Fruit fly (Drosophila melanogaster) whole organism, prepupa: ENCODE measurements around the gene Cf2.

Source experiments
- Blimp-1 ChIP-seq: fragments of 200-800 bp; sonication (Bioruptor generic); optimal IDR thresholded peaks from 3 replicates; lab custom pipeline; 2017; ENCODE audit warnings: missing biosample characterization, missing genetic modification characterization, mild to moderate bottlenecking, moderate library complexity, missing genetic modification reagents
- CG10631 ChIP-seq: fragments of 200-800 bp; sonication (Bioruptor generic); optimal IDR thresholded peaks from 2 replicates; lab custom pipeline; 2016; ENCODE audit warnings: missing biosample characterization, missing genetic modification characterization
- CG10669 ChIP-seq: fragments of 200-800 bp; sonication (Bioruptor generic); optimal IDR thresholded peaks from 3 replicates; lab custom pipeline; 2018; ENCODE audit warnings: missing biosample characterization, mild to moderate bottlenecking, missing genetic modification characterization, moderate library complexity
- CG11294 ChIP-seq: fragments of 200-800 bp; sonication (Bioruptor generic); IDR thresholded peaks from 2 replicates; pipeline ENCODE4 v1.3.6; 2022; ENCODE audit warnings: missing biosample characterization, missing genetic modification characterization
- CG11762 ChIP-seq: fragments of 200-800 bp; sonication (Bioruptor generic); optimal IDR thresholded peaks from 3 replicates; lab custom pipeline; 2016; ENCODE audit warnings: missing biosample characterization, missing genetic modification characterization; ENCODE audit not compliant: insufficient read depth
- CG15336 ChIP-seq: fragments of 200-800 bp; sonication (Bioruptor generic); IDR thresholded peaks from 2 replicates; pipeline ENCODE4 v1.3.6; 2022; ENCODE audit warnings: missing biosample characterization, missing genetic modification characterization
- CG1621 ChIP-seq: fragments of 200-800 bp; sonication (Bioruptor generic); optimal IDR thresholded peaks from 3 replicates; lab custom pipeline; 2018; ENCODE audit warnings: missing biosample characterization, mild to moderate bottlenecking, missing genetic modification characterization
- CG16779 ChIP-seq: fragments of 200-800 bp; sonication (Bioruptor generic); optimal IDR thresholded peaks from 3 replicates; lab custom pipeline; 2017; ENCODE audit warnings: missing biosample characterization, mild to moderate bottlenecking, missing genetic modification characterization
- CG3032 ChIP-seq: fragments of 200-800 bp; optimal IDR thresholded peaks from 2 replicates; lab custom pipeline; 2019; ENCODE audit warnings: missing biosample characterization, mild to moderate bottlenecking, missing genetic modification characterization, moderate library complexity
- CG31627 ChIP-seq: fragments of 200-800 bp; sonication (Bioruptor generic); optimal IDR thresholded peaks from 3 replicates; lab custom pipeline; 2016; ENCODE audit warnings: missing biosample characterization, missing genetic modification characterization
- CG32006 ChIP-seq: fragments of 200-800 bp; sonication (Bioruptor generic); optimal IDR thresholded peaks from 3 replicates; lab custom pipeline; 2017; ENCODE audit warnings: missing biosample characterization, mild to moderate bottlenecking, missing genetic modification characterization
- CG34406 ChIP-seq: fragments of 200-800 bp; sonication (Bioruptor generic); optimal IDR thresholded peaks from 3 replicates; lab custom pipeline; 2016; ENCODE audit warnings: missing biosample characterization, missing genetic modification characterization
- CG3919 ChIP-seq: fragments of 200-800 bp; sonication (Bioruptor generic); optimal IDR thresholded peaks from 3 replicates; lab custom pipeline; 2016; ENCODE audit warnings: missing biosample characterization, missing genetic modification characterization
- CG4318 ChIP-seq: fragments of 200-800 bp; sonication (Bioruptor generic); optimal IDR thresholded peaks from 3 replicates; lab custom pipeline; 2017; ENCODE audit warnings: missing biosample characterization, mild to moderate bottlenecking, missing genetic modification characterization
- CG6163 ChIP-seq: fragments of 200-800 bp; sonication (Bioruptor generic); IDR thresholded peaks from 3 replicates; pipeline ENCODE4 v1.3.6; 2022; ENCODE audit warnings: missing biosample characterization, missing genetic modification characterization
- CG6276 ChIP-seq: fragments of 200-800 bp; sonication (Bioruptor generic); optimal IDR thresholded peaks from 2 replicates; lab custom pipeline; 2017; ENCODE audit warnings: missing biosample characterization, mild to moderate bottlenecking, missing genetic modification characterization
- CG6792 ChIP-seq: fragments of 200-800 bp; sonication (Bioruptor generic); optimal IDR thresholded peaks from 3 replicates; lab custom pipeline; 2016; ENCODE audit warnings: missing biosample characterization, missing genetic modification characterization
- CG6808 ChIP-seq: fragments of 200-800 bp; sonication (Bioruptor generic); optimal IDR thresholded peaks from 3 replicates; lab custom pipeline; 2017; ENCODE audit warnings: missing biosample characterization, missing genetic modification characterization, mild to moderate bottlenecking, moderate library complexity, missing genetic modification reagents
- CG6854 ChIP-seq: fragments of 200-800 bp; sonication (Bioruptor generic); optimal IDR thresholded peaks from 2 replicates; lab custom pipeline; 2017; ENCODE audit warnings: missing biosample characterization, mild to moderate bottlenecking, missing genetic modification characterization
- CG7368 ChIP-seq: fragments of 200-800 bp; sonication (Bioruptor generic); optimal IDR thresholded peaks from 3 replicates; lab custom pipeline; 2016; ENCODE audit warnings: missing biosample characterization, missing genetic modification characterization
- CG8119 ChIP-seq: fragments of 200-800 bp; sonication (Bioruptor generic); IDR thresholded peaks from 3 replicates; pipeline ENCODE4 v1.3.6; 2022; ENCODE audit warnings: missing biosample characterization, missing genetic modification characterization
- CG9139 ChIP-seq: fragments of 200-800 bp; sonication (Bioruptor generic); optimal IDR thresholded peaks from 3 replicates; lab custom pipeline; 2017; ENCODE audit warnings: missing biosample characterization, mild to moderate bottlenecking, missing genetic modification characterization
- Eip75B ChIP-seq: fragments of 200-800 bp; sonication (Bioruptor generic); optimal IDR thresholded peaks from 3 replicates; lab custom pipeline; 2016; ENCODE audit warnings: missing biosample characterization, missing genetic modification characterization
- Eip78C ChIP-seq: fragments of 200-800 bp; sonication (Bioruptor generic); peaks from one replicate; lab custom pipeline; 2016; ENCODE audit warnings: missing biosample characterization, missing genetic modification characterization
- Eip93F ChIP-seq: fragments of 200-800 bp; sonication (Bioruptor generic); optimal IDR thresholded peaks from 2 replicates; lab custom pipeline; 2016; ENCODE audit warnings: missing biosample characterization, mild to moderate bottlenecking, missing genetic modification characterization
- Ets21C ChIP-seq: fragments of 200-800 bp; sonication (Bioruptor generic); optimal IDR thresholded peaks from 3 replicates; lab custom pipeline; 2016; ENCODE audit warnings: missing biosample characterization, missing genetic modification characterization
- Ets96B ChIP-seq: fragments of 200-800 bp; optimal IDR thresholded peaks from 2 replicates; lab custom pipeline; 2019; ENCODE audit warnings: missing biosample characterization, mild to moderate bottlenecking, missing genetic modification characterization, moderate library complexity
- Gug ChIP-seq: fragments of 200-800 bp; sonication (Bioruptor generic); IDR thresholded peaks from 2 replicates; pipeline ENCODE4 v1.3.6; 2022; ENCODE audit warnings: missing biosample characterization, missing genetic modification characterization
- Hr38 ChIP-seq: sonication (Bioruptor generic); optimal IDR thresholded peaks from 2 replicates; lab custom pipeline; 2016; ENCODE audit warnings: missing biosample characterization, missing genetic modification characterization
- Hr39 ChIP-seq: fragments of 200-800 bp; sonication (Bioruptor generic); optimal IDR thresholded peaks from 2 replicates; lab custom pipeline; 2016; ENCODE audit warnings: missing biosample characterization, missing genetic modification characterization
- Hr4 ChIP-seq: fragments of 200-800 bp; sonication (Bioruptor generic); optimal IDR thresholded peaks from 3 replicates; lab custom pipeline; 2016; ENCODE audit warnings: missing biosample characterization, missing genetic modification characterization
- Lpt ChIP-seq: fragments of 200-800 bp; sonication (Bioruptor generic); optimal IDR thresholded peaks from 3 replicates; lab custom pipeline; 2016; ENCODE audit warnings: missing biosample characterization, missing genetic modification characterization
- Met ChIP-seq: fragments of 200-800 bp; sonication (Bioruptor generic); optimal IDR thresholded peaks from 3 replicates; lab custom pipeline; 2016; ENCODE audit warnings: missing biosample characterization, missing genetic modification characterization
- OdsH ChIP-seq: fragments of 200-800 bp; sonication (Bioruptor generic); optimal IDR thresholded peaks from 3 replicates; lab custom pipeline; 2016; ENCODE audit warnings: missing biosample characterization, missing genetic modification characterization
- Sox102F ChIP-seq: fragments of 200-800 bp; sonication (Bioruptor generic); optimal IDR thresholded peaks from 2 replicates; lab custom pipeline; 2016; ENCODE audit warnings: missing biosample characterization, mild to moderate bottlenecking, missing genetic modification characterization
- Sox14 ChIP-seq: fragments of 200-800 bp; sonication (Bioruptor generic); optimal IDR thresholded peaks from 3 replicates; lab custom pipeline; 2016; ENCODE audit warnings: missing biosample characterization, missing genetic modification characterization
- Sox15 ChIP-seq: fragments of 200-800 bp; sonication (Bioruptor generic); optimal IDR thresholded peaks from 3 replicates; lab custom pipeline; 2016; ENCODE audit warnings: missing biosample characterization, missing genetic modification characterization
- achi ChIP-seq: fragments of 200-800 bp; sonication (Bioruptor generic); optimal IDR thresholded peaks from 3 replicates; lab custom pipeline; 2016; ENCODE audit warnings: missing biosample characterization, missing genetic modification characterization
- acj6 ChIP-seq: fragments of 200-800 bp; sonication (Bioruptor generic); optimal IDR thresholded peaks from 3 replicates; lab custom pipeline; 2016; ENCODE audit warnings: missing biosample characterization, missing genetic modification characterization
- cyc ChIP-seq: fragments of 200-800 bp; sonication (Bioruptor generic); optimal IDR thresholded peaks from 3 replicates; lab custom pipeline; 2016; ENCODE audit warnings: missing biosample characterization, missing genetic modification characterization
- dac ChIP-seq: fragments of 200-800 bp; sonication (Bioruptor generic); optimal IDR thresholded peaks from 2 replicates; lab custom pipeline; 2017; ENCODE audit warnings: missing biosample characterization, mild to moderate bottlenecking, missing genetic modification characterization
- dsx ChIP-seq: fragments of 200-800 bp; optimal IDR thresholded peaks from 3 replicates; lab custom pipeline; 2019; ENCODE audit warnings: missing biosample characterization, mild to moderate bottlenecking, missing genetic modification characterization, moderate library complexity; ENCODE audit not compliant: poor library complexity, severe bottlenecking
- eg ChIP-seq: fragments of 200-800 bp; sonication (Bioruptor generic); IDR thresholded peaks from 3 replicates; pipeline ENCODE4 v1.3.6; 2022; ENCODE audit warnings: missing biosample characterization, missing genetic modification characterization
- fd59A ChIP-seq: fragments of 200-800 bp; sonication (Bioruptor generic); optimal IDR thresholded peaks from 2 replicates; lab custom pipeline; 2017; ENCODE audit warnings: missing biosample characterization, mild to moderate bottlenecking, missing genetic modification characterization, missing genetic modification reagents
- fd85E ChIP-seq: fragments of 200-800 bp; sonication (Bioruptor generic); optimal IDR thresholded peaks from 3 replicates; lab custom pipeline; 2016; ENCODE audit warnings: missing biosample characterization, missing genetic modification characterization
- fkh ChIP-seq: fragments of 200-800 bp; sonication (Bioruptor generic); optimal IDR thresholded peaks from 3 replicates; lab custom pipeline; 2017; ENCODE audit warnings: missing biosample characterization, mild to moderate bottlenecking, missing genetic modification characterization, moderate library complexity
- lz ChIP-seq: fragments of 200-800 bp; sonication (Bioruptor generic); optimal IDR thresholded peaks from 3 replicates; lab custom pipeline; 2016; ENCODE audit warnings: missing biosample characterization, missing genetic modification characterization
- net ChIP-seq: fragments of 200-800 bp; sonication (Bioruptor generic); optimal IDR thresholded peaks from 3 replicates; lab custom pipeline; 2016; ENCODE audit warnings: missing biosample characterization, missing genetic modification characterization
- pdm3 ChIP-seq: fragments of 200-800 bp; sonication (Bioruptor generic); optimal IDR thresholded peaks from 3 replicates; lab custom pipeline; 2016; ENCODE audit warnings: missing biosample characterization, missing genetic modification characterization
- salr ChIP-seq, 2 experiments: fragments of 200-800 bp; sonication (Bioruptor generic); optimal IDR thresholded peaks; 3 replicates each; lab custom pipeline; 2016 to 2018; ENCODE audit warnings: missing biosample characterization in 2 of 2, missing genetic modification characterization in 2 of 2, mild to moderate bottlenecking in 1 of 2
- spab ChIP-seq: fragments of 200-800 bp; sonication (Bioruptor generic); optimal IDR thresholded peaks from 2 replicates; lab custom pipeline; 2017; ENCODE audit warnings: missing biosample characterization, mild to moderate bottlenecking, missing genetic modification characterization, missing genetic modification reagents
- ss ChIP-seq, 2 experiments: fragments of 200-800 bp; sonication (Bioruptor generic); optimal IDR thresholded peaks; 2 replicates in 1 of 2; 3 replicates in 1 of 2; lab custom pipeline; 2017 to 2018; ENCODE audit warnings: mild to moderate bottlenecking in 2 of 2, missing biosample characterization in 2 of 2, missing genetic modification characterization in 2 of 2, moderate library complexity in 1 of 2

Cf2 gene

dm6 chr2L:4915715-4916153 lies 32.8 kb upstream of the Cf2 start:
- peak; percentile 50 for TF ChIP-seq CG3919 (GFP tag; lab: Kevin White, UChicago)
- TF ChIP-seq CG11294 = no peak
- TF ChIP-seq Eip78C (GFP tag; lab: Kevin White, UChicago) = peak; percentile 78
- TF ChIP-seq Sox102F (GFP tag; lab: Kevin White, UChicago) = no peak
- no peak for TF ChIP-seq Hr38
- TF ChIP-seq CG1621 (tag; lab: Kevin White, UChicago) = no peak
- no peak for TF ChIP-seq Blimp-1
- no peak for TF ChIP-seq CG31627
- TF ChIP-seq OdsH = peak; percentile 62
- peak; percentile 23 for TF ChIP-seq Met (GFP tag; lab: Kevin White, UChicago)
- no peak for TF ChIP-seq Gug (GFP tag; lab: Robert Waterston, UW)
- peak; percentile 73 for TF ChIP-seq CG34406 (GFP tag; lab: Kevin White, UChicago)
- TF ChIP-seq CG15336 (GFP tag; lab: Robert Waterston, UW) = 0 out of 2 replicates have a peak, but pooled peaks have one; percentile 33
- TF ChIP-seq Lpt (GFP tag; lab: Kevin White, UChicago) = no peak
- peak; percentile 57 for TF ChIP-seq acj6 (GFP tag; lab: Kevin White, UChicago)
- TF ChIP-seq Eip75B (GFP tag; lab: Kevin White, UChicago) = no peak
- peak; percentile 57; the same call in 1 of the 3 replicates for TF ChIP-seq CG6163 (GFP tag; lab: Robert Waterston, UW)
- TF ChIP-seq Ets96B (tag; lab: Kevin White, UChicago) = peak; percentile 56
- no peak for TF ChIP-seq pdm3 (GFP tag; lab: Kevin White, UChicago)
- TF ChIP-seq fd85E = no peak
- TF ChIP-seq CG6808 (GFP tag; lab: Kevin White, UChicago) = peak; percentile 48
- TF ChIP-seq CG6854 = no peak
- peak; percentile 11 for TF ChIP-seq CG9139 (GFP tag; lab: Kevin White, UChicago)
- TF ChIP-seq ss (GFP tag; optimal IDR thresholded peaks at IDR 0.05; lab: Kevin White, UChicago) = peak; percentile 24 to 76
- TF ChIP-seq Eip93F = no peak
- peak; percentile 66 for TF ChIP-seq achi (GFP tag; lab: Kevin White, UChicago)
- no peak for TF ChIP-seq net (GFP tag; lab: Kevin White, UChicago)
- peak; percentile 9 for TF ChIP-seq CG11762 (GFP tag; lab: Kevin White, UChicago)
- TF ChIP-seq Sox15 (GFP tag; lab: Kevin White, UChicago) = peak; percentile 33
- no peak for TF ChIP-seq lz
- TF ChIP-seq CG16779 = no peak
- TF ChIP-seq CG3032 (tag; lab: Kevin White, UChicago) = peak; percentile 58
- peak; percentile 34 for TF ChIP-seq CG7368 (GFP tag; lab: Kevin White, UChicago)
- TF ChIP-seq fkh (GFP tag; lab: Kevin White, UChicago) = peak; percentile 66
- TF ChIP-seq cyc (GFP tag; lab: Kevin White, UChicago) = no peak
- TF ChIP-seq Hr39 (GFP tag; lab: Kevin White, UChicago) = no peak
- TF ChIP-seq dac (GFP tag; lab: Kevin White, UChicago) = no peak
- peak; percentile 67 for TF ChIP-seq CG32006 (GFP tag; lab: Kevin White, UChicago)
- TF ChIP-seq salr (GFP tag; optimal IDR thresholded peaks at IDR 0.05; lab: Kevin White, UChicago) = no peak
- no peak for TF ChIP-seq eg (GFP tag; lab: Robert Waterston, UW)
- TF ChIP-seq Hr4 (GFP tag; lab: Kevin White, UChicago) = peak; percentile 4
- peak; percentile 19 for TF ChIP-seq fd59A (GFP tag; lab: Kevin White, UChicago)
- peak; percentile 61 for TF ChIP-seq CG8119
- TF ChIP-seq CG4318 (GFP tag; lab: Kevin White, UChicago) = peak; percentile 45
- TF ChIP-seq spab = peak; percentile 50
- TF ChIP-seq CG10669 (GFP tag; lab: Kevin White, UChicago) = peak; percentile 30
- TF ChIP-seq CG10631 = peak; percentile 40
- TF ChIP-seq Sox14 = no peak
- peak; percentile 53 for TF ChIP-seq dsx (GFP tag; lab: Kevin White, UChicago)
- no peak for TF ChIP-seq Ets21C (GFP tag; lab: Kevin White, UChicago)
- TF ChIP-seq CG6792 = peak; percentile 52
- peak; percentile 5 for TF ChIP-seq CG6276 (GFP tag; lab: Kevin White, UChicago)
